Worm (Caenorhabditis elegans) whole organism, mixed stage, embryonic: ENCODE data around the gene mks-5.

ENCODE experiments used
- M03D4.4 ChIP-seq: sonication (generic microtip); optimal IDR thresholded peaks from 2 replicates; lab custom pipeline; 2017; ENCODE audit warnings: mild to moderate bottlenecking, missing genetic modification characterization, missing compliant biosample characterization
- mep-1 ChIP-seq: fragments of 150-350 bp; optimal IDR thresholded peaks from 2 replicates; lab custom pipeline; 2017; ENCODE audit warnings: missing biosample characterization, missing genetic modification reagents, missing genetic modification characterization, inconsistent platforms
- nhr-12 ChIP-seq: fragments of 150-350 bp; optimal IDR thresholded peaks from 2 replicates; lab custom pipeline; 2014; ENCODE audit warnings: missing biosample characterization, missing genetic modification characterization
- pha-4 ChIP-seq: fragments of 150-350 bp; optimal IDR thresholded peaks from 2 replicates; lab custom pipeline; 2018; ENCODE audit warnings: missing biosample characterization, missing genetic modification reagents, missing genetic modification characterization
- snpc-4 ChIP-seq: fragments of 150-350 bp; optimal IDR thresholded peaks from 2 replicates; lab custom pipeline; 2014; ENCODE audit warnings: missing biosample characterization, missing genetic modification characterization
- tbx-8 ChIP-seq: fragments of 200-800 bp; sonication (Bioruptor generic); optimal IDR thresholded peaks from 2 replicates; lab custom pipeline; 2018; ENCODE audit warnings: mild to moderate bottlenecking, missing genetic modification characterization, moderate library complexity, missing compliant biosample characterization
- unc-62 ChIP-seq: fragments of 150-350 bp; optimal IDR thresholded peaks from 2 replicates; lab custom pipeline; 2014; ENCODE audit warnings: missing biosample characterization, missing genetic modification reagents, missing genetic modification characterization

DNA sequence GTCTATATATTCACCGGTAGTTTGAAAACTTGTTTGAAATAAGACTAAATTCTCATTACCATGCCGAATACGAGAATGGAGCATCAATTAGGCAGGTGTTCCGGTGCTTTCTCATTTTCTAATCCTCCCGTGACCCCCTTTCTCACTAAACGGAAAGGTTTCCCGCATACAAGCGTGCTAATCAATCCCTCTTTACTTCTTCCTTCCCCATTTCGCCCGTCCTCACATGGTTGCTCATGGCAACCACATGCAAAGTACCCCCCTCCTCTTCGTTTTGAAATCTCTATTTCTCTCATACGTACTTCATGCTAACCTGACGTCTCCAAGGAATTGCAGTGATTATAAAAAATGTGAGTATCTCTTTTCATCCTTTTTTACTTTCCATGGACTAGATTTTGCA is at the start of gene mks-5:
- no peak for TF ChIP-seq tbx-8
- TF ChIP-seq mep-1 (tag; lab: Kevin White, UChicago): no peak
- TF ChIP-seq pha-4: no peak
- no peak for TF ChIP-seq unc-62 (GFP tag; lab: Kevin White, UChicago)
- no peak for TF ChIP-seq M03D4.4 (tag; lab: Kevin White, UChicago)
- TF ChIP-seq snpc-4: no peak
- TF ChIP-seq nhr-12: no peak
